Fruit fly (Drosophila melanogaster) Kc167 (cell line): ENCODE data around the gene CG13898.

Experiments
- Sin3A ChIP-seq: fragments of >200 bp; optimal IDR thresholded peaks from 2 replicates; lab custom pipeline; 2018; ENCODE audit warnings: missing external identifiers
- h ChIP-seq: fragments of >200 bp; optimal IDR thresholded peaks from 3 replicates; lab custom pipeline; 2018; ENCODE audit warnings: missing external identifiers
- insv ChIP-seq: fragments of >200 bp; optimal IDR thresholded peaks from 3 replicates; lab custom pipeline; 2018; ENCODE audit warnings: missing external identifiers
- psq ChIP-seq: fragments of >200 bp; optimal IDR thresholded peaks from 2 replicates; lab custom pipeline; 2017; ENCODE audit warnings: missing external identifiers
- ttk ChIP-seq: sonication (Bioruptor generic); optimal IDR thresholded peaks from 2 replicates; lab custom pipeline; 2017; ENCODE audit warnings: missing external identifiers

dm6 chr3L:794462-794861 lies 9.4 kb downstream of the CG13898 start:
- TF ChIP-seq insv (lab: Kevin White, UChicago) (no peak), Sin3A (lab: Kevin White, UChicago) (no peak), h (lab: Kevin White, UChicago) (no peak), psq (lab: Kevin White, UChicago) (no peak), ttk (no peak)
